Fruit fly (Drosophila melanogaster) whole organism: ENCODE measurements around the gene witty.

Experiments used
- CG8478 ChIP-seq: fragments of >200 bp; optimal IDR thresholded peaks from 2 replicates; lab custom pipeline; 2018; ENCODE audit warnings: inconsistent platforms
- Dll ChIP-seq: fragments of >200 bp; optimal IDR thresholded peaks from 2 replicates; lab custom pipeline; 2017
- EcR ChIP-seq, 2 experiments: fragments of >200 bp; optimal IDR thresholded peaks; 2 replicates each; lab custom pipeline; 2017; ENCODE audit warnings: missing biosample characterization in 2 of 2, missing genetic modification characterization in 2 of 2, missing genetic modification reagents in 2 of 2
- pan ChIP-seq: fragments of >200 bp; optimal IDR thresholded peaks from 2 replicates; lab custom pipeline; 2017
- psq ChIP-seq: fragments of >200 bp; optimal IDR thresholded peaks from 2 replicates; lab custom pipeline; 2017
- usp ChIP-seq: fragments of >200 bp; optimal IDR thresholded peaks from 2 replicates; lab custom pipeline; 2017; ENCODE audit warnings: missing biosample characterization, missing genetic modification characterization, mixed read lengths

The witty gene

DNA sequence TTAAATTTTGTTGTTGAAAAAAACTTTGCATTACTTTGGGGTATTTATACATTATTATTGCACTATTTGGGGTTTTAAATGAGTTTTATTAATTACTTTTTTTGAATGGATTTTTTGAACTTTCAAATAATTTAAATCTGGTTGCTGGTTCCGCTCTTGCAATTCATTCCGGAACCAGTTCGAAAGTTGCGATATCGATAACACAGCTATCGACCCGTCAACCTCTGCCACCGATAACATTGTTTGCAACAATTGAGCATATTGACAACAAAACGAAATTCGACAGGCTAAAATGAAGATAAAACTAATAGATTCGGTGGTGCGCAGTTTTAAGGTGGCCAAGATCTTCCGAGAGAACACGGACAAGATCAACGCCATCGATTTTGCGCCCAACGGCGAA lies 36.1 kb downstream of the witty start, which contains the start of gene Wdr82:
Wdr82 (plus strand) TSS at position 227 of the 400 bp plus-strand sequence.
- no peak for TF ChIP-seq pan (lab: Kevin White, UChicago)
- no peak for TF ChIP-seq EcR (GFP tag; optimal IDR thresholded peaks at IDR 0.05; lab: Kevin White, UChicago)
- TF ChIP-seq Dll = no peak
- TF ChIP-seq psq = no peak
- no peak for TF ChIP-seq CG8478 (lab: Kevin White, UChicago)
- no peak for TF ChIP-seq usp (GFP tag; lab: Kevin White, UChicago)

DNA sequence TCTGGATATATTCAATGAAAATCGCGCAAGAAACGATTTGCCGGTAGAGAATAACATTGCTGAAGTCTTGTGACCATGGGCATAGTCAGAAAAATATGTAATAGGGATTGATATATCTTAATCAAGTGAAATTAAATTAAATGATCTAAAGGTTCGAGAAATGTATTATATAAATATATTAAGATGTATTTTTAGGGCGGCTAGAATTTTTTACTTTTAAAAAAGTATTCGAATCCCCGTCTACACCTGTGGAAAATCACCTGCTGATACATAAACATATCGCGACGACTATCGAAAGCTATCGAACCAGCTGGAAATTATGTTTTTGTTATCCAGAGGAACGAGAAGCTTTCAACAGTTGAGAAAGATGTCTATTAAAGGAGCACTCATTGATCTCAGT lies 38.6 kb downstream of the witty start, which contains the start of the genes CG13390 and CG17294:
CG13390 (minus strand) TSS at position 81 of the 400 bp plus-strand sequence.
CG17294 (plus strand) TSS at position 319 of the 400 bp plus-strand sequence.
- no peak for TF ChIP-seq psq
- no peak for TF ChIP-seq pan (lab: Kevin White, UChicago)
- TF ChIP-seq Dll = no peak
- TF ChIP-seq EcR (GFP tag; optimal IDR thresholded peaks at IDR 0.05; lab: Kevin White, UChicago) = no peak
- no peak for TF ChIP-seq CG8478 (lab: Kevin White, UChicago)
- no peak for TF ChIP-seq usp (GFP tag; lab: Kevin White, UChicago)

DNA sequence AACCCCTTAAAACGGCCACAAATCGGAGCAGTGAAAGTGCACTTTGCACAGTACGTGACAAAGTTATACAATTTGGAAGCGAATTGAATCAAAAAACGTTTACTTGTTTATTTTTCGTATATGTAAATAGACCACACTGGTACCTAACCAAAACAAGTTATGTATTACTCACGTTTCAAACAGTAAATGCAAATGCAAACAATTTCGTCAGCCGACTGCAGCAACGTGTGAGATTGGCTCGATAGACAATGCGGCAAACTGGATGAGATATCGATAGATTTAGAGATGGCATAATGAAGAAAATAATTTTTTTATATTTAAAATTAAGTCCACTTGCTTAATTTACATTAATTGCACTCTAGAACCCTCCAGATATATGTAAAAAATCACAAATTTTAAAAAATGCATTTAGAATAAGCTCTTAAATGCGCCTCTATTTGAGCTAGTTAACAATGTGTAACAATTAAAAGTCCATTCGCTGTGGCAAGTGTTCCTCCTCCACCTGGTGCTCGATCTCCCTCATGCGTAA lies 43.5 kb downstream of the witty start, which contains the start of gene AlaRS:
AlaRS (minus strand) TSS at position 257 of the 529 bp plus-strand sequence.
- no peak for TF ChIP-seq usp (GFP tag; lab: Kevin White, UChicago)
- no peak for TF ChIP-seq EcR (GFP tag; optimal IDR thresholded peaks at IDR 0.05; lab: Kevin White, UChicago)
- TF ChIP-seq psq = no peak
- TF ChIP-seq pan (lab: Kevin White, UChicago) = no peak
- TF ChIP-seq CG8478 (lab: Kevin White, UChicago) = no peak
- no peak for TF ChIP-seq Dll

DNA sequence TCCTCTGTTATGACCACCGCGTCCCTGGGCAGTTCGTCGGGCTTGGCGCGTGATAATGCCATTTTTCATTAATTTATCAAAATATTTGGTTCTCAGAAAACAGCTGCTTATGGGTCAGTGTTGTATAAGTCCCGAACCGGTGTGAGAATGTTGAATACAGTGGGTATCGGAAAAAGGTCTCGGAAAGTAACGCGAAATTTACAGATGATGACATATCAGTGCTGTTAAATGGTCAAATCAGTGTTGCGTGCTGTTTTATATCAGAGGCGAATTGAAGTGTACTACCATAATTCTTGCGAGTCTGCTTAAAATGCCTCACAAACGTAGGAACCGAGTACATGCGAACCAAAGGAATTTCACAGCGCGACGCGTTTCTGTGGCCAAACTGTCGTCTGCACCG lies 44.6 kb downstream of the witty start, which contains the start of the genes CG13392 and Rcd4:
CG13392 (minus strand) TSS at position 162 of the 400 bp plus-strand sequence.
Rcd4 (plus strand) TSS at position 216 of the 400 bp plus-strand sequence.
- TF ChIP-seq EcR (GFP tag; optimal IDR thresholded peaks at IDR 0.05; lab: Kevin White, UChicago) (no peak), CG8478 (lab: Kevin White, UChicago) (no peak), pan (lab: Kevin White, UChicago) (no peak), Dll (no peak), usp (GFP tag; lab: Kevin White, UChicago) (no peak), psq (no peak)

DNA sequence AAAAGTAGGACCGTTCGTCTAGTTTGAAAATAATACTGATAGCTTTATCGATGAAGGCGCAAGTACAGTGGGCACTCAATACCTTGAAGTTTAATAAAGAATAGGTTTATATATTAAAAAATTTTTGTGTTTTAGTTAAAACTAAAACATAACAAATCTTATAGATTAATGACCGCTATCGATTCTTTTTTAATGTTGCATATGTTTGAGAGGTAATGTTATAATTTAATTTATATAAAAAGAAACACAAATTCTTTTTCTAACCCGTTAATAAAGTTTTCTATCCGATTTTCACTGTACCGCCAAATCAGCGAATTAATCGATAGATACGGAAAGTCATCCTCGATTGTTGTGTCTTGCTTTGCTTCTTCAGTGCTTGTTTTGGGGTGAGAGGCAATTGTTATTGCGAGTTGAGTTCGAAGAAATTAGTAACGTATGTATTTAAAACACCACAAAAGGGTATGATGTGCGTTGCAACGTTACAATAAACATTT lies 46.1 kb downstream of the witty start, which contains the start of the genes Dad1 and CG13384:
Dad1 (minus strand) TSS at position 30 of the 494 bp plus-strand sequence.
CG13384 (plus strand) TSS at position 348 of the 494 bp plus-strand sequence.
- no peak for TF ChIP-seq psq
- no peak for TF ChIP-seq usp (GFP tag; lab: Kevin White, UChicago)
- no peak for TF ChIP-seq EcR (GFP tag; optimal IDR thresholded peaks at IDR 0.05; lab: Kevin White, UChicago)
- no peak for TF ChIP-seq Dll
- no peak for TF ChIP-seq pan (lab: Kevin White, UChicago)
- no peak for TF ChIP-seq CG8478 (lab: Kevin White, UChicago)

DNA sequence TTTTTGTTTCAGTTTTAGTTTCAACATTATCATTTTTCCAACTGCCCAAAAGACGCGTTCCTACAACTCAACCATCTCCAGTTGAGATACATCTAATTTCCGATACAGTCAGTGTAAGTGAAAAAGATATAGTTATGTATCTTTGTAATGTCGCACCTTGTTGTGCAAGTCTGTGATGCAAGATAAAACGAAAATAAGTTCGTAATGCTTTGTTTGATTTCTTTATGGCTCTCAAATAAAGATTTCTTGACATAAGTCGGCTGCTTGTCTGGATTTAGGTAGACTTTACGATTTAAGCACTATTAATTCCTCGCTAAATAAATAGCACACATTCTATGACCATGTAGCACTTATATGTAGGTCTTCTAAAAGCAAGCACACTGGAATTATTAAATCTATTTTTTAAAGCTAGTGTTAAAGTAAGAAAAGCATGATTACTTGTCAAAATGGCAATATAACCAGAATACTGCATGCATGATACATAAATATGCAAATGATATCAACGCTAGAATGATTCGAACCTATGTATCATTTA lies 47.0 kb downstream of the witty start:
- TF ChIP-seq psq (no peak), pan (lab: Kevin White, UChicago) (no peak), EcR (GFP tag; optimal IDR thresholded peaks at IDR 0.05; lab: Kevin White, UChicago) (no peak), Dll (no peak), CG8478 (lab: Kevin White, UChicago) (no peak), usp (GFP tag; lab: Kevin White, UChicago) (no peak)

DNA sequence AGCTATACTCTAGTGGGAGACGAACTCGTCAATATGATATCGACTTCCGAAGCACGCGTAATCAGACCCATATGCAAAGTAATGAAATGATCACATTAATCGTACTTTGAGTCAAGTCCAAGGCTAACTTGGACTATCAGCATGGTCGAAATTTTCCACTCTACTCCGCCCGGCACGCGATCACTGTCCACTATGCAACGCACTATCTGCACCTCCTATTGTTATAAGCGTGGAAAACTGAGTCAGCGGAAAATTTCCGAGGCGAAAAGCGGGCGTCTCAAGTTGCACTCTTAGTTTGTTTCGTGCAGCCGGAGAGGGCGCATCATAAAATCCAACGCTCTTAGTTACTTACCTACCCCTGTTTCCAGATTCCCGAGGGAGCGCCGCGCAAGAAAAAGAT lies 47.8 kb downstream of the witty start:
- TF ChIP-seq EcR (GFP tag; optimal IDR thresholded peaks at IDR 0.05; lab: Kevin White, UChicago) = no peak
- TF ChIP-seq Dll = no peak
- TF ChIP-seq CG8478 (lab: Kevin White, UChicago) = no peak
- TF ChIP-seq psq = no peak
- no peak for TF ChIP-seq usp (GFP tag; lab: Kevin White, UChicago)

DNA sequence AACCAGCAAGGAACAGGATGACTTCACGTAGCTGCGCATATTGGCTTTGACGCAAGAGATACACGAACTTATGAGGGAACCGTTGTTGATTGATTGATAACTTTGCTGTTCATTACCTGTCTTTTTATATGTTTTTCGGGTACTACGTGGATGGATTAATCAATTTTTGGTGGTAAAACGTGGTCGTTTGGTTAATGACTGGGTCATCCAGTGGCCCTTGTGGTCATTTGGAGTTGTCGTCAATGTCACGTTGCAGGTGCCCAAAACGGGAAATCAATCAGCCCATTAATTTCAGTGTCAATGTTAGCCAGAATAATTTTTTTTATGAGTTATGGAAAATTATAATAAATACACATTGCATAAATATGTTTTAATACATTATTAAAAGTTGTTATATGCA lies 51.1 kb downstream of the witty start, which contains the start of gene CG42819:
CG42819 (minus strand) TSS at position 101 of the 400 bp plus-strand sequence.
- TF ChIP-seq usp (GFP tag; lab: Kevin White, UChicago) (no peak), Dll (no peak), EcR (GFP tag; optimal IDR thresholded peaks at IDR 0.05; lab: Kevin White, UChicago) (no peak), psq (no peak), CG8478 (lab: Kevin White, UChicago) (no peak), pan (lab: Kevin White, UChicago) (no peak)
